Fruit fly (Drosophila melanogaster) whole organism, adult: ENCODE data around the gene pxb.

ENCODE experiments used
- CG14711 ChIP-seq: fragments of 200-800 bp; sonication (Bioruptor generic); optimal IDR thresholded peaks from 2 replicates; lab custom pipeline; 2018; ENCODE audit warnings: missing biosample characterization, mild to moderate bottlenecking, missing genetic modification characterization, moderate library complexity
- CG7101 ChIP-seq: fragments of 200-800 bp; sonication (Bioruptor generic); optimal IDR thresholded peaks from 2 replicates; lab custom pipeline; 2018; ENCODE audit warnings: missing biosample characterization, mild to moderate bottlenecking, missing genetic modification characterization, moderate library complexity
- Crg-1 ChIP-seq: fragments of 200-800 bp; sonication (Bioruptor generic); optimal IDR thresholded peaks from 2 replicates; lab custom pipeline; 2016; ENCODE audit warnings: missing biosample characterization, missing genetic modification characterization
- Hr96 ChIP-seq: fragments of 200-800 bp; sonication (Bioruptor generic); optimal IDR thresholded peaks from 2 replicates; lab custom pipeline; 2016; ENCODE audit warnings: missing biosample characterization, missing genetic modification characterization
- bab1 ChIP-seq: fragments of 200-800 bp; sonication (Bioruptor generic); optimal IDR thresholded peaks from 3 replicates; lab custom pipeline; 2019; ENCODE audit warnings: missing biosample characterization, mild to moderate bottlenecking, missing genetic modification characterization, moderate library complexity
- cic ChIP-seq: fragments of 200-800 bp; sonication (Bioruptor generic); optimal IDR thresholded peaks from 2 replicates; lab custom pipeline; 2017; ENCODE audit warnings: missing biosample characterization, mild to moderate bottlenecking, missing genetic modification characterization, moderate library complexity
- cnc ChIP-seq, 2 experiments: fragments of >200 bp; optimal IDR thresholded peaks; 2 replicates each; lab custom pipeline; 2017
- kay ChIP-seq: fragments of 200-800 bp; sonication (Bioruptor generic); peaks from one replicate; lab custom pipeline; 2016; ENCODE audit warnings: missing biosample characterization, missing genetic modification characterization, borderline replicate concordance
- ovo ChIP-seq: fragments of 200-800 bp; sonication (Bioruptor generic); optimal IDR thresholded peaks from 2 replicates; lab custom pipeline; 2016; ENCODE audit warnings: missing biosample characterization, missing genetic modification characterization
- pad ChIP-seq: fragments of 200-800 bp; sonication (Bioruptor generic); optimal IDR thresholded peaks from 3 replicates; lab custom pipeline; 2017; ENCODE audit warnings: missing biosample characterization, missing genetic modification characterization, mild to moderate bottlenecking, moderate library complexity, missing genetic modification reagents

DNA sequence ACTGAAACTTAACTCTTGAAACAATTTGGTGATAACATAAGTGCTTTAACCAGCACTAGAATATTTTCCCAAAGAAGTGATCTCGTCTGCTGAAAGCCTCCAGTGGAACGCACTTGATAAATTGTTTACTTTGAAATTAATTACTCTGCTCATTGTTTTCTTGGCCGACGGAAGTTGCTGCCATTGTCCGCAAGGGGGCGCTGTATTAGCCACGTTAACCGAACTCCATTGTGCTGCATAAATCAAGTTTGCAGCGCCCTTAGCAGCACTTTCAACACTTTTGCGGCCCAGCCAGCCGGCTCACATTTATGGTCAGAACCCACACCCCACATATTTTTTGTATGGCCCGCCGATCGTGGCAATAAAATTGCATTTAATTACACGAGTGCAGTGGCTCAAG, 33.5 kb upstream of the pxb start:
- TF ChIP-seq Crg-1 (GFP tag; lab: Kevin White, UChicago): no peak
- TF ChIP-seq cic (GFP tag; lab: Kevin White, UChicago): no peak
- no peak for TF ChIP-seq pad (GFP tag; lab: Kevin White, UChicago)
- TF ChIP-seq CG7101 (tag; lab: Kevin White, UChicago): no peak
- no peak for TF ChIP-seq cnc (optimal IDR thresholded peaks at IDR 0.05; lab: Kevin White, UChicago)
- TF ChIP-seq Hr96 (GFP tag; lab: Kevin White, UChicago): no peak
- TF ChIP-seq ovo (GFP tag; lab: Kevin White, UChicago): no peak
- no peak for TF ChIP-seq CG14711 (tag; lab: Kevin White, UChicago)
- TF ChIP-seq kay (GFP tag; lab: Kevin White, UChicago): no peak
- no peak for TF ChIP-seq bab1 (GFP tag; lab: Kevin White, UChicago)
